Fruit fly (Drosophila melanogaster) whole organism, embryonic: ENCODE data around the gene orb.

Experiments
- Blimp-1 ChIP-seq: fragments of 200-800 bp; sonication (Bioruptor generic); optimal IDR thresholded peaks from 3 replicates; lab custom pipeline; 2018; ENCODE audit warnings: missing biosample characterization, missing genetic modification characterization, mild to moderate bottlenecking, moderate library complexity, missing genetic modification reagents
- BtbVII ChIP-seq: fragments of 200-800 bp; sonication (Bioruptor generic); optimal IDR thresholded peaks from 3 replicates; lab custom pipeline; 2017; ENCODE audit warnings: missing biosample characterization, mild to moderate bottlenecking, missing genetic modification characterization
- C15 ChIP-seq: fragments of 200-800 bp; sonication (Bioruptor generic); IDR thresholded peaks from 3 replicates; pipeline ENCODE4 v1.3.6; 2022; ENCODE audit warnings: missing biosample characterization, missing genetic modification characterization
- CG10462 ChIP-seq: fragments of 200-800 bp; sonication (Bioruptor generic); optimal IDR thresholded peaks from 2 replicates; lab custom pipeline; 2016; ENCODE audit warnings: missing biosample characterization, missing genetic modification characterization
- CG12391 ChIP-seq: fragments of 200-800 bp; sonication (Bioruptor generic); optimal IDR thresholded peaks from 3 replicates; lab custom pipeline; 2018; ENCODE audit warnings: missing biosample characterization, mild to moderate bottlenecking, missing genetic modification characterization, moderate library complexity
- CG12769 ChIP-seq: fragments of 200-800 bp; sonication (Bioruptor generic); optimal IDR thresholded peaks from 2 replicates; lab custom pipeline; 2019; ENCODE audit warnings: missing biosample characterization, mild to moderate bottlenecking, missing genetic modification characterization, moderate library complexity
- CG13123 ChIP-seq: fragments of 200-800 bp; sonication (Bioruptor generic); optimal IDR thresholded peaks from 2 replicates; lab custom pipeline; 2016; ENCODE audit warnings: missing biosample characterization, missing genetic modification characterization
- CG15479 ChIP-seq: fragments of 200-800 bp; sonication (Bioruptor generic); optimal IDR thresholded peaks from 3 replicates; lab custom pipeline; 2019; ENCODE audit warnings: missing biosample characterization, mild to moderate bottlenecking, missing genetic modification characterization, moderate library complexity
- CG17385 ChIP-seq: fragments of 200-800 bp; sonication (Bioruptor generic); optimal IDR thresholded peaks from 3 replicates; lab custom pipeline; 2018; ENCODE audit warnings: missing biosample characterization, mild to moderate bottlenecking, missing genetic modification characterization
- CG18599 ChIP-seq: fragments of 200-800 bp; sonication (Bioruptor generic); optimal IDR thresholded peaks from 3 replicates; lab custom pipeline; 2017; ENCODE audit warnings: missing biosample characterization, missing genetic modification characterization, mild to moderate bottlenecking, moderate library complexity, missing genetic modification reagents
- CG18619 ChIP-seq: fragments of 200-800 bp; sonication (Bioruptor generic); optimal IDR thresholded peaks from 3 replicates; lab custom pipeline; 2017; ENCODE audit warnings: missing biosample characterization, mild to moderate bottlenecking, missing genetic modification characterization
- CG3163 ChIP-seq: fragments of 200-800 bp; sonication (Bioruptor generic); optimal IDR thresholded peaks from 3 replicates; lab custom pipeline; 2016; ENCODE audit warnings: missing biosample characterization, missing genetic modification characterization
- CG3838 ChIP-seq: fragments of 200-800 bp; sonication (Bioruptor generic); optimal IDR thresholded peaks from 3 replicates; lab custom pipeline; 2016; ENCODE audit warnings: missing biosample characterization, missing genetic modification characterization
- CG4360 ChIP-seq: fragments of 200-800 bp; sonication (Bioruptor generic); IDR thresholded peaks from 2 replicates; pipeline ENCODE4 v1.3.6; 2022; ENCODE audit warnings: missing biosample characterization, missing genetic modification characterization
- Deaf1 ChIP-seq: fragments of 200-800 bp; optimal IDR thresholded peaks from 3 replicates; lab custom pipeline; 2019; ENCODE audit warnings: missing biosample characterization, mild to moderate bottlenecking, missing genetic modification characterization, moderate library complexity
- Drgx ChIP-seq: fragments of 200-800 bp; sonication (Bioruptor generic); IDR thresholded peaks from 2 replicates; pipeline ENCODE4 v1.3.6; 2022; ENCODE audit warnings: missing biosample characterization, missing genetic modification characterization
- GATAe ChIP-seq: fragments of 200-800 bp; sonication (Bioruptor generic); conservative IDR thresholded peaks from 2 replicates; pipeline ENCODE4 v1.3.6; 2022; ENCODE audit warnings: missing biosample characterization, missing genetic modification characterization
- Gug ChIP-seq: fragments of 200-800 bp; sonication (Bioruptor generic); IDR thresholded peaks from 4 replicates; pipeline ENCODE4 v1.3.6; 2022; ENCODE audit warnings: missing biosample characterization, missing genetic modification characterization
- HLH54F ChIP-seq: fragments of 200-800 bp; sonication (Bioruptor generic); optimal IDR thresholded peaks from 3 replicates; lab custom pipeline; 2016; ENCODE audit warnings: missing biosample characterization, missing genetic modification characterization
- Hand ChIP-seq: fragments of 200-800 bp; sonication (Bioruptor generic); optimal IDR thresholded peaks from 2 replicates; lab custom pipeline; 2017; ENCODE audit warnings: mild to moderate bottlenecking, missing biosample characterization, missing genetic modification reagents, missing genetic modification characterization
- Lhr ChIP-seq: fragments of 200-800 bp; sonication (Bioruptor generic); optimal IDR thresholded peaks from 3 replicates; lab custom pipeline; 2017; ENCODE audit warnings: mild to moderate bottlenecking, missing biosample characterization, missing genetic modification reagents, missing genetic modification characterization
- Lpt ChIP-seq: fragments of >200 bp; optimal IDR thresholded peaks from 2 replicates; lab custom pipeline; 2018; ENCODE audit warnings: missing biosample characterization, missing genetic modification characterization
- NC2α ChIP-seq: fragments of 200-800 bp; sonication (Bioruptor generic); optimal IDR thresholded peaks from 2 replicates; lab custom pipeline; 2016; ENCODE audit warnings: missing biosample characterization, missing genetic modification characterization
- NC2β ChIP-seq: fragments of 200-800 bp; sonication (Bioruptor generic); optimal IDR thresholded peaks from 2 replicates; lab custom pipeline; 2016; ENCODE audit warnings: missing biosample characterization, missing genetic modification characterization
- Oaz ChIP-seq: fragments of 200-800 bp; sonication (Bioruptor generic); IDR thresholded peaks from 2 replicates; pipeline ENCODE4 v1.3.6; 2022; ENCODE audit warnings: missing biosample characterization, missing genetic modification characterization
- Pdp1 ChIP-seq, 2 experiments: fragments of 200-800 bp; sonication (Bioruptor generic); optimal IDR thresholded peaks; 3 replicates each; lab custom pipeline; 2016; ENCODE audit warnings: missing biosample characterization in 2 of 2, missing genetic modification characterization in 2 of 2, mild to moderate bottlenecking in 1 of 2, moderate library complexity in 1 of 2
- Taf1 ChIP-seq: fragments of 200-800 bp; sonication (Bioruptor generic); IDR thresholded peaks from 2 replicates; pipeline ENCODE4 v1.3.6; 2022; ENCODE audit warnings: missing biosample characterization, missing genetic modification characterization
- YL-1 ChIP-seq: fragments of 200-800 bp; sonication (Bioruptor generic); optimal IDR thresholded peaks from 3 replicates; lab custom pipeline; 2017; ENCODE audit warnings: missing biosample characterization, mild to moderate bottlenecking, missing genetic modification characterization
- bab2 ChIP-seq: fragments of 200-800 bp; sonication (Bioruptor generic); optimal IDR thresholded peaks from 2 replicates; lab custom pipeline; 2016; ENCODE audit warnings: missing biosample characterization, missing genetic modification characterization
- bcd ChIP-seq: fragments of 200-800 bp; sonication (Bioruptor generic); optimal IDR thresholded peaks from 2 replicates; lab custom pipeline; 2017; ENCODE audit warnings: missing biosample characterization, mild to moderate bottlenecking, missing genetic modification characterization
- bigmax ChIP-seq: fragments of 200-800 bp; sonication (Bioruptor generic); optimal IDR thresholded peaks from 2 replicates; lab custom pipeline; 2018; ENCODE audit warnings: missing biosample characterization, mild to moderate bottlenecking, missing genetic modification characterization
- br ChIP-seq: fragments of >200 bp; optimal IDR thresholded peaks from 2 replicates; lab custom pipeline; 2017
- bsh ChIP-seq, 2 experiments: fragments of 200-800 bp; sonication (Bioruptor generic); optimal IDR thresholded peaks; 2 replicates each; lab custom pipeline; 2017 to 2018; ENCODE audit warnings: mild to moderate bottlenecking in 2 of 2, missing biosample characterization in 2 of 2, missing genetic modification characterization in 2 of 2, moderate library complexity in 1 of 2
- chm ChIP-seq: fragments of 200-800 bp; sonication (Bioruptor generic); IDR thresholded peaks from 2 replicates; pipeline ENCODE4 v1.3.6; 2022; ENCODE audit warnings: missing biosample characterization, missing genetic modification characterization
- crol ChIP-seq: fragments of 200-800 bp; sonication (Bioruptor generic); IDR thresholded peaks from 2 replicates; pipeline ENCODE4 v1.3.6; 2022; ENCODE audit warnings: missing biosample characterization, missing genetic modification characterization
- cwo ChIP-seq: fragments of 200-800 bp; sonication (Bioruptor generic); optimal IDR thresholded peaks from 3 replicates; lab custom pipeline; 2017; ENCODE audit warnings: missing biosample characterization, missing genetic modification characterization, mild to moderate bottlenecking, moderate library complexity, missing genetic modification reagents
- dpn ChIP-seq, 2 experiments: fragments of 200-800 bp; sonication (Bioruptor generic); optimal IDR thresholded peaks; 3 replicates each; lab custom pipeline; 2016; ENCODE audit warnings: missing biosample characterization in 2 of 2, missing genetic modification characterization in 2 of 2
- ewg ChIP-seq: fragments of 200-800 bp; sonication (Bioruptor generic); optimal IDR thresholded peaks from 3 replicates; lab custom pipeline; 2017; ENCODE audit warnings: mild to moderate bottlenecking, missing biosample characterization, missing genetic modification reagents, missing genetic modification characterization
- exex ChIP-seq: fragments of 200-800 bp; sonication (Bioruptor generic); optimal IDR thresholded peaks from 4 replicates; lab custom pipeline; 2018; ENCODE audit warnings: missing biosample characterization, mild to moderate bottlenecking, missing genetic modification characterization, moderate library complexity
- grn ChIP-seq: fragments of 200-800 bp; sonication (Bioruptor generic); optimal IDR thresholded peaks from 3 replicates; lab custom pipeline; 2017; ENCODE audit warnings: missing biosample characterization, missing genetic modification characterization
- mirr ChIP-seq: fragments of 200-800 bp; sonication (Bioruptor generic); optimal IDR thresholded peaks from 3 replicates; lab custom pipeline; 2018; ENCODE audit warnings: missing biosample characterization, mild to moderate bottlenecking, missing genetic modification characterization
- nerfin-2 ChIP-seq: fragments of 200-800 bp; sonication (Bioruptor generic); IDR thresholded peaks from 2 replicates; pipeline ENCODE4 v1.3.6; 2022; ENCODE audit warnings: missing biosample characterization, missing genetic modification characterization; ENCODE audit not compliant: partially characterized antibody
- nom ChIP-seq: fragments of 200-800 bp; sonication (Bioruptor generic); optimal IDR thresholded peaks from 2 replicates; lab custom pipeline; 2017; ENCODE audit warnings: missing biosample characterization, missing genetic modification characterization, mild to moderate bottlenecking, moderate library complexity, missing genetic modification reagents
- pfk ChIP-seq: fragments of 200-800 bp; sonication (Bioruptor generic); optimal IDR thresholded peaks from 2 replicates; lab custom pipeline; 2018; ENCODE audit warnings: missing biosample characterization, mild to moderate bottlenecking, missing genetic modification characterization, moderate library complexity
- sd ChIP-seq: fragments of 200-800 bp; sonication (Bioruptor generic); optimal IDR thresholded peaks from 3 replicates; lab custom pipeline; 2018; ENCODE audit warnings: missing biosample characterization, mild to moderate bottlenecking, missing genetic modification characterization, moderate library complexity
- sens ChIP-seq: fragments of 200-800 bp; sonication (Bioruptor generic); peaks from one replicate; lab custom pipeline; 2016; ENCODE audit warnings: missing biosample characterization, missing genetic modification characterization
- sug ChIP-seq: fragments of 200-800 bp; optimal IDR thresholded peaks from 2 replicates; lab custom pipeline; 2019; ENCODE audit warnings: missing biosample characterization, mild to moderate bottlenecking, missing genetic modification characterization, moderate library complexity
- z ChIP-seq: fragments of 200-800 bp; sonication (Bioruptor generic); IDR thresholded peaks from 3 replicates; pipeline ENCODE4 v1.3.6; 2022; ENCODE audit warnings: missing biosample characterization, missing genetic modification characterization

The orb gene

dm6 chr3R:23320251-23320650 is 39.6 kb upstream of the orb start:
- TF ChIP-seq Gug (GFP tag; lab: Robert Waterston, UW) (no peak), sens (GFP tag; lab: Kevin White, UChicago) (peak; percentile 68)

- TF ChIP-seq Hand (GFP tag; lab: Kevin White, UChicago) (no peak), nom (GFP tag; lab: Kevin White, UChicago) (peak; percentile 81), CG12391 (no peak), z (GFP tag; lab: Robert Waterston, UW) (peak; percentile 46; the same call in 1 of the 3 replicates), bsh (GFP tag; optimal IDR thresholded peaks at IDR 0.05; lab: Kevin White, UChicago) (peak in 1 of 2 experiments; percentile 54), Drgx (GFP tag; lab: Robert Waterston, UW) (0 out of 2 replicates have a peak, but pooled peaks have one; percentile 29), CG17385 (GFP tag; lab: Kevin White, UChicago) (peak; percentile 11), Taf1 (GFP tag; lab: Robert Waterston, UW) (no peak)
These were observed 38.3 kb upstream of the orb start for dm6 chr3R:23318928-23319327.

DNA sequence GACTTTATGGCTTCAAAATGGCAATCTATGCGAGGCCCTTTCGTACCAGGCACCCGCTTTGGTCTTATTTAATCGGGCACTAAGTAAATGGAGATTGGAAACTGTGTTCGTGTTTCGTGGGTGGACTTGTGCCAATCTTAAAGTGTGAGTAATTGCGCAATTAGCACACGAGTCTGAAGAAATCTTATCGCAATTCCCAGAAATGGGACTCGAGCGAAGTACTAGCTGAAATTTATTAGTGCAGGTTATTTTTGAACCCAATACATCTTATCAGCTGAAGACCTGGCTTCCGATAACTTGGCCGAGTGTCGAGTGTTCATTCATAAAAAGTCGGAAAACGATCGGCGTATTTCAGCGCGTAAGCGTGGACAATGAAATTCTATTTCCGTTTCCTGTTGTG is 36.2 kb upstream of the orb start:
- TF ChIP-seq CG4360 (no peak), YL-1 (GFP tag; lab: Kevin White, UChicago) (no peak), Lhr (GFP tag; lab: Kevin White, UChicago) (no peak), CG18599 (peak; percentile 16), GATAe (peak; percentile 54; the same call in 1 of the 2 replicates), NC2β (GFP tag; lab: Kevin White, UChicago) (no peak), bigmax (GFP tag; lab: Kevin White, UChicago) (no peak), crol (no peak), CG12769 (tag; lab: Kevin White, UChicago) (peak; percentile 19), Oaz (GFP tag; lab: Robert Waterston, UW) (no peak), BtbVII (GFP tag; lab: Kevin White, UChicago) (no peak), Pdp1 (GFP tag; optimal IDR thresholded peaks at IDR 0.05; lab: Kevin White, UChicago) (peak in 1 of 2 experiments; percentile 75), sug (peak; percentile 55), C15 (GFP tag; lab: Robert Waterston, UW) (no peak), grn (peak; percentile 73), sd (tag; lab: Kevin White, UChicago) (peak; percentile 5), Deaf1 (tag; lab: Kevin White, UChicago) (peak; percentile 47), br (lab: Kevin White, UChicago) (no peak), CG15479 (GFP tag; lab: Kevin White, UChicago) (peak; percentile 67), mirr (peak; percentile 13), CG18619 (GFP tag; lab: Kevin White, UChicago) (no peak), exex (peak; percentile 97), cwo (GFP tag; lab: Kevin White, UChicago) (peak; percentile 58)

DNA sequence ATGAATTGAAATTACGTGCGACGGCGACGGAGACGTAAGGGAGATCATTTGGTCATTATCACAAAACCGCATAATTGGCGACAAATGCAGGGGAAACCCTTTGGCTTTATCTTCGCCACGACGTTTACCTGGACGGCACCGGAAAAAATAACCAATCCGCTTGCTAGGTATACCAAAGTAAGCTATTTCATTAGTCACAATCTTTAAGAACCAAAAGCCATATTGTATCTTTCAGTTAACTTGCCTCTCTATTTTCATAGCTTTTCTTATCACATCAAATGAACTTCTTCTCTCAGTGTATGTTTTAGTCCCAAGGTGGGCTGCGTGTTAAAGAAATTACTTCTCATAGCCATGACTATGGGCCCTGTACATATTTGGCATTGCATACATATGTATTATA is 35.0 kb upstream of the orb start:
- TF ChIP-seq CG13123 (GFP tag; lab: Kevin White, UChicago): no peak
- no peak for TF ChIP-seq nerfin-2 (GFP tag; lab: Robert Waterston, UW)
- no peak for TF ChIP-seq dpn (GFP tag; optimal IDR thresholded peaks at IDR 0.05; lab: Kevin White, UChicago)
- peak; percentile 17 for TF ChIP-seq CG10462
- no peak for TF ChIP-seq CG3838 (GFP tag; lab: Kevin White, UChicago)
- TF ChIP-seq ewg: no peak
- TF ChIP-seq Lpt (GFP tag; lab: Kevin White, UChicago): no peak
- no peak for TF ChIP-seq CG3163 (GFP tag; lab: Kevin White, UChicago)
- no peak for TF ChIP-seq Blimp-1 (GFP tag; lab: Kevin White, UChicago)
- no peak for TF ChIP-seq NC2α (GFP tag; lab: Kevin White, UChicago)
- TF ChIP-seq bcd: no peak
- no peak for TF ChIP-seq pfk (GFP tag; lab: Kevin White, UChicago)
- TF ChIP-seq sug: no peak
- TF ChIP-seq HLH54F: no peak
- no peak for TF ChIP-seq bab2 (GFP tag; lab: Kevin White, UChicago)
- TF ChIP-seq chm (GFP tag; lab: Robert Waterston, UW): no peak
- TF ChIP-seq Pdp1 (GFP tag; optimal IDR thresholded peaks at IDR 0.05; lab: Kevin White, UChicago): no peak
